Worm (Caenorhabditis elegans): ENCODE data around the gene C37H5.14.

ce11 chrV:4851969-4852368, 17.8 kb upstream of the C37H5.14 start:
- TF ChIP-seq aly-2 (tag; optimal IDR thresholded peaks at IDR 0.05) (no peak), mdl-1 (tag; optimal IDR thresholded peaks at IDR 0.05) (no peak), R02D3.7 (tag; optimal IDR thresholded peaks at IDR 0.05) (no peak), lin-39 (tag; optimal IDR thresholded peaks at IDR 0.05) (no peak), nhr-23 (tag; optimal IDR thresholded peaks at IDR 0.05) (no peak), elt-1 (tag; optimal IDR thresholded peaks at IDR 0.05) (no peak), ZK546.5 (tag; optimal IDR thresholded peaks at IDR 0.05) (no peak)

All from whole organism, L3 larva.